Fruit fly (Drosophila melanogaster): ENCODE measurements around the gene Ip259.

Ip259 gene

dm6 chr2L:10403803-10404315, 4.3 kb upstream of the Ip259 start (continued):
- TF ChIP-seq Atf-2 (GFP tag; optimal IDR thresholded peaks at IDR 0.05) (no peak), CG9215 (GFP tag; IDR thresholded peaks at IDR 0.05) (no peak), CG10979 (tag; optimal IDR thresholded peaks at IDR 0.05) (no peak), Hsf (GFP tag; optimal IDR thresholded peaks at IDR 0.05) (no peak), sima (GFP tag; optimal IDR thresholded peaks at IDR 0.05) (no peak), CG6791 (GFP tag; IDR thresholded peaks at IDR 0.05; ENCODE audit: partially characterized antibody) (peak; percentile 32; the same call in 1 of the 3 replicates), mirr (GFP tag; optimal IDR thresholded peaks at IDR 0.05) (no peak), gem (tag; optimal IDR thresholded peaks at IDR 0.05) (no peak), CG7745 (tag; optimal IDR thresholded peaks at IDR 0.05) (no peak), CrebB (tag; optimal IDR thresholded peaks at IDR 0.05) (no peak), Bteb2 (GFP tag; optimal IDR thresholded peaks at IDR 0.05) (no peak), CG42726 (GFP tag; IDR thresholded peaks at IDR 0.05; ENCODE audit: partially characterized antibody) (no peak), CG2116 (GFP tag; optimal IDR thresholded peaks at IDR 0.05) (peak; percentile 72), Mes4 (GFP tag; optimal IDR thresholded peaks at IDR 0.05) (no peak), Dref (GFP tag; IDR thresholded peaks at IDR 0.05) (peak; percentile 67), sens (GFP tag) (peak; percentile 91), Eip74EF (GFP tag; optimal IDR thresholded peaks at IDR 0.05) (no peak), bigmax (GFP tag; optimal IDR thresholded peaks at IDR 0.05) (no peak), gce (GFP tag; IDR thresholded peaks at IDR 0.05) (no peak), z (GFP tag; IDR thresholded peaks at IDR 0.05) (no peak), CG12659 (GFP tag; optimal IDR thresholded peaks at IDR 0.05) (peak; percentile 57), CG12391 (tag; optimal IDR thresholded peaks at IDR 0.05) (no peak), HLH54F (GFP tag; optimal IDR thresholded peaks at IDR 0.05) (no peak)

dm6 chr2L:10405008-10405654, 3.0 kb upstream of the Ip259 start, which contains the start of the genes CG17768, LSm-4 and Ir31a:
CG17768 (minus strand) TSS chr2L:10405203.
LSm-4 (minus strand) TSS chr2L:10405203.
Ir31a (plus strand) TSS chr2L:10405565.
- TF ChIP-seq bbx (GFP tag; IDR thresholded peaks at IDR 0.05; ENCODE audit: partially characterized antibody) (peak; percentile 82), CG6683 (GFP tag; optimal IDR thresholded peaks at IDR 0.05) (no peak), nerfin-2 (GFP tag; IDR thresholded peaks at IDR 0.05; ENCODE audit: partially characterized antibody) (peak; percentile 49; the same call in 1 of the 2 replicates), gt (GFP tag; IDR thresholded peaks at IDR 0.05) (no peak), CG8290 (GFP tag; optimal IDR thresholded peaks at IDR 0.05) (peak; percentile 27), CG8290 (tag; optimal IDR thresholded peaks at IDR 0.05) (no peak), tna (GFP tag; IDR thresholded peaks at IDR 0.05; ENCODE audit: partially characterized antibody) (peak; percentile 45; the same call in 1 of the 2 replicates), tx (GFP tag; optimal IDR thresholded peaks at IDR 0.05) (no peak), pzg (GFP tag; optimal IDR thresholded peaks at IDR 0.05) (peak; percentile 20), tgo (GFP tag; IDR thresholded peaks at IDR 0.05) (no peak), inv (GFP tag; IDR thresholded peaks at IDR 0.05; ENCODE audit: partially characterized antibody) (peak; percentile 60), CG7963 (GFP tag; IDR thresholded peaks at IDR 0.05; ENCODE audit: partially characterized antibody) (peak; percentile 39; the same call in 1 of the 3 replicates), vnd (GFP tag; IDR thresholded peaks at IDR 0.05; ENCODE audit: partially characterized antibody) (peak; percentile 59; the same call in 2 of the 3 replicates), CG3847 (GFP tag; IDR thresholded peaks at IDR 0.05) (no peak), Eip74EF (GFP tag; optimal IDR thresholded peaks at IDR 0.05) (no peak), stwl (tag; optimal IDR thresholded peaks at IDR 0.05) (peak; percentile 18), CG10274 (GFP tag; optimal IDR thresholded peaks at IDR 0.05) (no peak), CG7271 (tag; optimal IDR thresholded peaks at IDR 0.05) (no peak), exex (tag; optimal IDR thresholded peaks at IDR 0.05) (no peak), CG8281 (tag; optimal IDR thresholded peaks at IDR 0.05) (no peak), CG11723 (GFP tag; optimal IDR thresholded peaks at IDR 0.05) (no peak), corto (GFP tag; optimal IDR thresholded peaks at IDR 0.05) (no peak), CG2712 (tag; optimal IDR thresholded peaks at IDR 0.05) (no peak), kay (GFP tag; optimal IDR thresholded peaks at IDR 0.05) (no peak), CG1233 (GFP tag; optimal IDR thresholded peaks at IDR 0.05) (no peak), CG7928 (GFP tag; optimal IDR thresholded peaks at IDR 0.05) (no peak), CG10267 (tag; optimal IDR thresholded peaks at IDR 0.05) (peak; percentile 1)
